Fruit fly (Drosophila melanogaster) whole organism, adult: Measurements from ENCODE around the gene CG18265.

Experiments
- CG12768 ChIP-seq: fragments of 200-800 bp; sonication (Bioruptor generic); optimal IDR thresholded peaks from 2 replicates; lab custom pipeline; 2017; ENCODE audit warnings: missing biosample characterization, missing genetic modification characterization, mild to moderate bottlenecking, moderate library complexity, missing genetic modification reagents
- CG14711 ChIP-seq: fragments of 200-800 bp; sonication (Bioruptor generic); optimal IDR thresholded peaks from 2 replicates; lab custom pipeline; 2018; ENCODE audit warnings: missing biosample characterization, mild to moderate bottlenecking, missing genetic modification characterization, moderate library complexity
- CG1620 ChIP-seq: fragments of 200-800 bp; sonication (Bioruptor generic); optimal IDR thresholded peaks from 2 replicates; lab custom pipeline; 2016; ENCODE audit warnings: missing biosample characterization, missing genetic modification characterization
- CG33017 ChIP-seq: fragments of 200-800 bp; sonication (Bioruptor generic); optimal IDR thresholded peaks from 2 replicates; lab custom pipeline; 2018; ENCODE audit warnings: missing biosample characterization, mild to moderate bottlenecking, missing genetic modification characterization, moderate library complexity
- Clk ChIP-seq: fragments of 200-800 bp; sonication (Bioruptor generic); optimal IDR thresholded peaks from 2 replicates; lab custom pipeline; 2017; ENCODE audit warnings: missing biosample characterization, missing genetic modification characterization
- Mnt ChIP-seq: fragments of 200-800 bp; sonication (Bioruptor generic); optimal IDR thresholded peaks from 2 replicates; lab custom pipeline; 2016; ENCODE audit warnings: missing biosample characterization, mild to moderate bottlenecking, missing genetic modification characterization
- tj ChIP-seq: fragments of 200-800 bp; sonication (Bioruptor generic); optimal IDR thresholded peaks from 3 replicates; lab custom pipeline; 2017; ENCODE audit warnings: missing biosample characterization, mild to moderate bottlenecking, missing genetic modification characterization, moderate library complexity
- toe ChIP-seq: fragments of 200-800 bp; sonication (Bioruptor generic); optimal IDR thresholded peaks from 2 replicates; lab custom pipeline; 2016; ENCODE audit warnings: missing biosample characterization, missing genetic modification characterization

DNA sequence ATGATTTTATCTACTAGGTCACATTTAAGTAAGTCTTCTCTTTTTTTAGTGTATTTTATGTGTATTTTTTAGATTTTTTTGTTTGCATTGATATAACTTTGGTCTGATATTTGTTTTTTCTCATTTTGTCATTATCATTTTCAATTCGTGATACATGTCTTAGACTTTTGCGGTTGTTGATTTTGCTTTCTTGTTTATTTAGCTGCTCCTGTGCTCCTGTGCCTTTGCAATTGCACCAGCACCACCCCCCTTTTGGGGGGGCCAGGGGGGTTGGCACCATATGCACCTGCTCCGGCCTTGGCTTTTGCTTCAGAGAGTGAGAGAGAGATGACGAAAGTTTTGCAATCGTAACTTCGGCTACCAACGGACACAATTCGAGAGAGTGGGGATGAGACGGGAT lies 38.3 kb upstream of the CG18265 start:
- TF ChIP-seq tj (no peak), CG12768 (GFP tag; lab: Kevin White, UChicago) (peak; percentile 77), Mnt (peak; percentile 8), toe (GFP tag; lab: Kevin White, UChicago) (peak; percentile 47), CG14711 (tag; lab: Kevin White, UChicago) (no peak), CG33017 (tag; lab: Kevin White, UChicago) (peak; percentile 16), Clk (GFP tag; lab: Kevin White, UChicago) (peak; percentile 55), CG1620 (GFP tag; lab: Kevin White, UChicago) (peak; percentile 37)
